Worm (Caenorhabditis elegans) whole organism, young adult: ENCODE data around the gene clec-223.

ENCODE experiments used
- F39B2.1 ChIP-seq: fragments of 200-800 bp; sonication (Bioruptor generic); IDR thresholded peaks from 2 replicates; pipeline ENCODE4 v1.3.6; 2022; ENCODE audit warnings: missing genetic modification reagents, missing genetic modification characterization, missing compliant biosample characterization
- chd-7 ChIP-seq: sonication (generic microtip); optimal IDR thresholded peaks from 2 replicates; lab custom pipeline; 2016; ENCODE audit warnings: mild to moderate bottlenecking, missing genetic modification characterization, moderate library complexity, missing compliant biosample characterization
- nfya-1 ChIP-seq: sonication (generic microtip); optimal IDR thresholded peaks from 2 replicates; lab custom pipeline; 2017; ENCODE audit warnings: antibody characterized with exemption, missing compliant biosample characterization, missing genetic modification characterization, borderline replicate concordance; ENCODE audit not compliant: insufficient read depth
- somi-1 ChIP-seq: fragments of 200-800 bp; sonication (Bioruptor generic); optimal IDR thresholded peaks from 2 replicates; lab custom pipeline; 2018; ENCODE audit warnings: mild to moderate bottlenecking, missing genetic modification characterization, missing compliant biosample characterization
- unc-62 ChIP-seq: fragments of 150-350 bp; optimal IDR thresholded peaks from 2 replicates; lab custom pipeline; 2014; ENCODE audit warnings: missing biosample characterization, missing genetic modification reagents, missing genetic modification characterization

- TF ChIP-seq somi-1 (GFP tag; lab: Kevin White, UChicago) (no peak), nfya-1 (no peak), F39B2.1 (GFP tag; lab: Robert Waterston, UW) (no peak), chd-7 (tag; lab: Kevin White, UChicago) (no peak), unc-62 (GFP tag; lab: Kevin White, UChicago) (no peak)
Measured at ce11 chrV:11316801-11317200, 43.9 kb downstream of the clec-223 start, which contains the start of gene cutl-18.
